Worm (Caenorhabditis elegans) whole organism, L3 larva: ENCODE results near the gene acp-5.

Experiments
- ceh-16 ChIP-seq: sonication (generic microtip); optimal IDR thresholded peaks from 2 replicates; lab custom pipeline; 2017; ENCODE audit warnings: missing biosample characterization, missing genetic modification characterization
- ceh-82 ChIP-seq: fragments of 150-350 bp; optimal IDR thresholded peaks from 2 replicates; lab custom pipeline; 2014; ENCODE audit warnings: missing biosample characterization, missing genetic modification characterization
- nhr-237 ChIP-seq: fragments of 150-350 bp; optimal IDR thresholded peaks from 2 replicates; lab custom pipeline; 2014; ENCODE audit warnings: missing biosample characterization, missing genetic modification characterization
- nhr-77 ChIP-seq: fragments of 150-350 bp; optimal IDR thresholded peaks from 2 replicates; lab custom pipeline; 2014; ENCODE audit warnings: missing biosample characterization, missing genetic modification characterization
- pqm-1 ChIP-seq: fragments of 150-350 bp; optimal IDR thresholded peaks from 2 replicates; lab custom pipeline; 2017; ENCODE audit warnings: missing biosample characterization, missing genetic modification characterization, inconsistent platforms
- snpc-4 ChIP-seq: fragments of 150-350 bp; optimal IDR thresholded peaks from 2 replicates; lab custom pipeline; 2014; ENCODE audit warnings: missing biosample characterization, missing genetic modification characterization

ce11 chrX:5841060-5841642 lies 11.9 kb downstream of the acp-5 start, which contains the start of gene puf-9:
- peak; percentile 78 for TF ChIP-seq ceh-16 (tag; lab: Kevin White, UChicago)
- peak; percentile 93 for TF ChIP-seq snpc-4 (tag; lab: Kevin White, UChicago)
- no peak for TF ChIP-seq nhr-237
- peak; percentile 98 for TF ChIP-seq pqm-1 (tag; lab: Kevin White, UChicago)
- peak; percentile 94 for TF ChIP-seq ceh-82 (tag; lab: Kevin White, UChicago)
- TF ChIP-seq nhr-77 (tag; lab: Kevin White, UChicago), result peak; percentile 93
